Worm (Caenorhabditis elegans) whole organism, L4 larva: ENCODE results near the gene abu-9.
A peak's percentile ranks its signal among the peaks of the same experiment; 100 is the strongest.

Experiments
- F37D6.2 ChIP-seq: sonication (generic microtip); optimal IDR thresholded peaks from 2 replicates; lab custom pipeline; 2016; ENCODE audit warnings: mild to moderate bottlenecking, missing genetic modification characterization, missing compliant biosample characterization
- ceh-32 ChIP-seq: sonication (generic microtip); optimal IDR thresholded peaks from 2 replicates; lab custom pipeline; 2016; ENCODE audit warnings: mild to moderate bottlenecking, missing genetic modification characterization, missing compliant biosample characterization; ENCODE audit not compliant: poor library complexity
- ces-1 ChIP-seq: fragments of 150-350 bp; sonication (generic microtip); optimal IDR thresholded peaks from 4 replicates; lab custom pipeline; 2014; ENCODE audit warnings: missing biosample characterization, missing genetic modification reagents, missing genetic modification characterization
- dve-1 ChIP-seq: sonication (generic microtip); optimal IDR thresholded peaks from 2 replicates; lab custom pipeline; 2017; ENCODE audit warnings: antibody characterized with exemption, mild to moderate bottlenecking, missing genetic modification characterization, missing compliant biosample characterization; ENCODE audit not compliant: insufficient read depth
- egl-27 ChIP-seq: sonication (generic microtip); optimal IDR thresholded peaks from 3 replicates; lab custom pipeline; 2017; ENCODE audit warnings: missing biosample characterization, missing genetic modification reagents, missing genetic modification characterization
- egl-43 ChIP-seq: fragments of 200-800 bp; sonication (Bioruptor generic); IDR thresholded peaks from 2 replicates; pipeline ENCODE4 v1.3.6; 2022; ENCODE audit warnings: missing genetic modification reagents, missing genetic modification characterization, missing compliant biosample characterization
- hif-1 ChIP-seq, 2 experiments: sonication (generic microtip); optimal IDR thresholded peaks; 2 replicates each; lab custom pipeline; 2016 to 2017; ENCODE audit warnings: missing compliant biosample characterization in 2 of 2, missing genetic modification characterization in 2 of 2, missing genetic modification reagents in 2 of 2, missing genotype in 2 of 2, mild to moderate bottlenecking in 1 of 2
- hlh-30 ChIP-seq: sonication (generic microtip); optimal IDR thresholded peaks from 2 replicates; lab custom pipeline; 2017; ENCODE audit warnings: antibody characterized with exemption, mild to moderate bottlenecking, missing genetic modification characterization, missing compliant biosample characterization; ENCODE audit not compliant: insufficient read depth
- lsy-2 ChIP-seq, 2 experiments: fragments of 150-350 bp in 1 of 2; sonication (generic microtip) in 1 of 2; optimal IDR thresholded peaks; 2 replicates each; lab custom pipeline; 2014 to 2017; ENCODE audit warnings: missing biosample characterization in 2 of 2, missing genetic modification characterization in 2 of 2
- mdl-1 ChIP-seq, 2 experiments: fragments of 150-350 bp in 1 of 2; sonication (generic microtip) in 1 of 2; optimal IDR thresholded peaks; 2 replicates each; lab custom pipeline; 2014 to 2017; ENCODE audit warnings: missing biosample characterization in 2 of 2, missing genetic modification characterization in 2 of 2
- nhr-11 ChIP-seq: fragments of 150-350 bp; optimal IDR thresholded peaks from 2 replicates; lab custom pipeline; 2014; ENCODE audit warnings: missing biosample characterization, missing genetic modification characterization
- pha-4 ChIP-seq, 2 experiments: fragments of 150-350 bp in 1 of 2; fragments of 200-800 bp in 1 of 2; sonication (Bioruptor generic) in 1 of 2; IDR thresholded peaks in 1 of 2; optimal IDR thresholded peaks in 1 of 2; 2 replicates each; pipeline versions ENCODE4 v1.3.6 to Lab custom; 2014 to 2022; ENCODE audit warnings: missing genetic modification characterization in 2 of 2, missing genetic modification reagents in 2 of 2, missing biosample characterization in 1 of 2, missing compliant biosample characterization in 1 of 2
- sdz-12 ChIP-seq: fragments of 200-800 bp; sonication (Bioruptor generic); optimal IDR thresholded peaks from 2 replicates; lab custom pipeline; 2018; ENCODE audit warnings: mild to moderate bottlenecking, missing genetic modification characterization, missing compliant biosample characterization
- skn-1 ChIP-seq: fragments of 150-350 bp; optimal IDR thresholded peaks from 2 replicates; lab custom pipeline; 2014; ENCODE audit warnings: missing biosample characterization, missing genetic modification characterization
- spr-1 ChIP-seq: sonication (generic microtip); optimal IDR thresholded peaks from 2 replicates; lab custom pipeline; 2016; ENCODE audit warnings: mild to moderate bottlenecking, missing genetic modification characterization, missing compliant biosample characterization
- zip-2 ChIP-seq: fragments of 150-350 bp; optimal IDR thresholded peaks from 2 replicates; lab custom pipeline; 2014; ENCODE audit warnings: missing biosample characterization, missing genetic modification characterization
- ztf-11 ChIP-seq: fragments of 150-350 bp; optimal IDR thresholded peaks from 2 replicates; lab custom pipeline; 2014; ENCODE audit warnings: missing biosample characterization, missing genetic modification characterization

abu-9 gene

DNA sequence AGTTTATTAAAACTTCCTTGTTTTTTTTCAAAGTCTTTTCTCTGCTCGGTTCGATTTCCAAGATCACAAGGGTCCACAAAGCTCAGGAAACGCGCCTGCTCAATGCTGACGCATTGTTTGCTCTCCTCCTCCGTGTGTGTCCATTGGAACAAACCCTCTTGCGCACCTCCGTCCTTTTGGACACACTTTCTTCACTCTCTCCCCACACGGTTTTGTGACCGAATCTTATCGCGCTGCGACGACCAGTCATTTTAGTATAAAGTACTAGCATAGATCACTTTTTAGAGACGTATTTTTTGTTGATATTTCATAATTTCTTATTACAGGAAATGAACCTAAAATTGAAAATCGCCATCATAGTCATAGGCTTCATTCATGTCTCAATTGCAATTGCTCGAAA, 46.3 kb downstream of the abu-9 start (continued):
- TF ChIP-seq pha-4 (GFP tag; IDR thresholded peaks at IDR 0.05; lab: Robert Waterston, UW) (0 out of 2 replicates have a peak, but pooled peaks have one; percentile 52), pha-4 (tag; optimal IDR thresholded peaks at IDR 0.05; lab: Kevin White, UChicago) (no peak), nhr-11 (tag; lab: Kevin White, UChicago) (peak; percentile 70), mdl-1 (tag; optimal IDR thresholded peaks at IDR 0.05; lab: Kevin White, UChicago) (peak in 1 of 2 experiments; percentile 57), lsy-2 (tag; optimal IDR thresholded peaks at IDR 0.05; lab: Kevin White, UChicago) (peak; percentile 36 to 86), hlh-30 (tag; lab: Kevin White, UChicago) (peak; percentile 87), zip-2 (tag; lab: Kevin White, UChicago) (no peak), ztf-11 (no peak), ceh-32 (tag; lab: Kevin White, UChicago) (peak; percentile 19), dve-1 (tag; lab: Kevin White, UChicago) (peak; percentile 91), spr-1 (tag; lab: Kevin White, UChicago) (peak; percentile 32)

- TF ChIP-seq skn-1 (tag; lab: Kevin White, UChicago) (no peak), hif-1 (tag; optimal IDR thresholded peaks at IDR 0.05; lab: Kevin White, UChicago) (no peak), F37D6.2 (no peak), sdz-12 (GFP tag; lab: Kevin White, UChicago) (no peak), egl-27 (tag; lab: Kevin White, UChicago) (no peak), egl-43 (no peak), ces-1 (no peak)
These were observed 50.0 kb downstream of the abu-9 start, which contains the start of gene nep-15 for ce11 chrX:8371906-8372305. TSS of gene nep-15 (plus strand) at chrX:8372206.
